Worm (Caenorhabditis elegans) whole organism, mixed stage, embryonic: ENCODE data around the gene F44E7.3.

Experiments
- blmp-1 ChIP-seq: fragments of 150-350 bp; optimal IDR thresholded peaks from 2 replicates; lab custom pipeline; 2014; ENCODE audit warnings: missing biosample characterization, missing genetic modification characterization
- ces-1 ChIP-seq: fragments of 150-350 bp; optimal IDR thresholded peaks from 2 replicates; lab custom pipeline; 2014; ENCODE audit warnings: missing biosample characterization, missing genetic modification reagents, missing genetic modification characterization
- elt-1 ChIP-seq: sonication (generic microtip); optimal IDR thresholded peaks from 2 replicates; lab custom pipeline; 2017; ENCODE audit warnings: missing genetic modification characterization, mild to moderate bottlenecking, missing compliant biosample characterization, antibody characterized with exemption, moderate library complexity, borderline replicate concordance; ENCODE audit not compliant: insufficient read depth
- nhr-237 ChIP-seq: fragments of 150-350 bp; optimal IDR thresholded peaks from 2 replicates; lab custom pipeline; 2014; ENCODE audit warnings: missing biosample characterization, missing genetic modification characterization
- nhr-28 ChIP-seq: fragments of 150-350 bp; optimal IDR thresholded peaks from 2 replicates; lab custom pipeline; 2014; ENCODE audit warnings: missing biosample characterization, missing genetic modification characterization
- nhr-76 ChIP-seq: sonication (generic microtip); optimal IDR thresholded peaks from 2 replicates; lab custom pipeline; 2017; ENCODE audit warnings: missing biosample characterization, missing genetic modification characterization
- ztf-11 ChIP-seq: fragments of 150-350 bp; optimal IDR thresholded peaks from 2 replicates; lab custom pipeline; 2014; ENCODE audit warnings: missing biosample characterization, missing genetic modification characterization

ce11 chrV:5782687-5783086 is 10.9 kb downstream of the F44E7.3 start, which contains the start of gene fbxa-183:
- no peak for TF ChIP-seq nhr-28
- TF ChIP-seq nhr-76, result no peak
- TF ChIP-seq blmp-1 (tag; lab: Kevin White, UChicago), result no peak
- TF ChIP-seq ztf-11, result no peak
- TF ChIP-seq nhr-237, result no peak
- no peak for TF ChIP-seq elt-1
- no peak for TF ChIP-seq ces-1 (GFP tag; lab: Kevin White, UChicago)
